Worm (Caenorhabditis elegans): Measurements from ENCODE around the gene eat-2.
A peak's percentile ranks its signal among the peaks of the same experiment; 100 is the strongest.
"Not testable (repeated sequence)": the region's sequence is repeated elsewhere in the genome, so short reads cannot be mapped to it uniquely, and the experiment has no call there.

The eat-2 gene

DNA sequence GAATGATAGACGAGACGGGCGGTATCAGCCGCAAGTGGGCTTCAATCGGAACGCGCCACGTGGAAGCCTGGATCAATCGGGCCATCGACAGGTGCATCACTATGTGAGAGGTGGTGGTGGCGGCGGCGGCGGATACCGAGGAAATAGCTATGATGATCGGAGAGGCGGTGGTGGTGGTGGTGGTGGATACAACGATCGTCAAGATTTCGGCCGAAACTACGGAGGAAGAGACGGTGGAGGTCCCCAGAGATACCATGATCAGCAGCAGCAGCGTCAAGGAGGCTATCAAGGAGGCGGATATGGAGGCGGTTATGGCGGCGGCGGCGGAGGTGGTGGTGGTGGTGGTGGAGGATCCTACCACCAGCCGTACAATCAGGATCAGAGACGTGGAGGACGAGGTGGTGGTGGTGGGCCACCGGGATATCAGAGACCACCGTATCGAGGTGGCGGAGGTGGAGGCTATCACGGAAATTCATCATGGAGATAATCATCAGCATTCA lies 6.0 kb downstream of the eat-2 start:
- TF ChIP-seq him-1 (tag; optimal IDR thresholded peaks at IDR 0.05) (no peak), W03F9.2 (tag; optimal IDR thresholded peaks at IDR 0.05) (no peak), dao-5 (tag; optimal IDR thresholded peaks at IDR 0.05) (no peak)

DNA sequence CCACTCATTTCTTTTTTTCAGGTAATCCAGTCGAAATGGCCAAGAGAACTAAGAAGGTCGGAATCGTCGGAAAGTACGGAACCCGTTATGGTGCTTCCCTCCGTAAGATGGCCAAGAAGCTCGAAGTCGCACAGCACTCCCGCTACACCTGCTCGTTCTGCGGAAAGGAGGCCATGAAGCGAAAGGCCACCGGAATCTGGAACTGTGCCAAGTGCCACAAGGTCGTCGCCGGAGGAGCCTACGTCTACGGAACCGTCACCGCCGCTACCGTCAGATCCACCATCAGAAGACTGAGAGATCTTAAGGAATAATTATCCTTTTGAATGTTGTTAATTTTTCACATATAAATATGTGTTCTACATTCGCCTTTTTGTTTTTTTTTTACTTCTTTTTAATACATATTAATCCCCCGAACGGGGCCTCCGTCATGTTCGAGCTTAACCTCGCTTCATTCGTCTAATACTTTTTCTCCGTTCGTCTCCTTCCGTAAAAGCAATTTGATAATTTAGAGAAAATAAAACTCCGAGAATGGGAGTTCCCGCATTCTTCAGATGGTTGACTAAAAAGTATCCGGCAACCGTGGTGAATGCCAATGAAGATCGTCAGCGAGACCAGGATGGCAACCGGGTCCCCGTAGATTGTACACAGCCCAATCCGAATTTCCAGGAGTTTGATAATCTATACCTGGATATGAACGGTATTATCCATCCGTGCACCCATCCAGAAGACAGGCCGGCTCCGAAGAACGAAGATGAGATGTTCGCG lies 16.0 kb downstream of the eat-2 start, which contains the start of the genes rpl-43 and xrn-2:
Gene rpl-43, plus strand, starts transcription at position 36 of the 765 bp plus-strand sequence.
Gene xrn-2, plus strand, starts transcription at position 510 of the 765 bp plus-strand sequence.
- TF ChIP-seq him-1 (tag; optimal IDR thresholded peaks at IDR 0.05) (no peak), dao-5 (tag; optimal IDR thresholded peaks at IDR 0.05) (peak; percentile 17)

DNA sequence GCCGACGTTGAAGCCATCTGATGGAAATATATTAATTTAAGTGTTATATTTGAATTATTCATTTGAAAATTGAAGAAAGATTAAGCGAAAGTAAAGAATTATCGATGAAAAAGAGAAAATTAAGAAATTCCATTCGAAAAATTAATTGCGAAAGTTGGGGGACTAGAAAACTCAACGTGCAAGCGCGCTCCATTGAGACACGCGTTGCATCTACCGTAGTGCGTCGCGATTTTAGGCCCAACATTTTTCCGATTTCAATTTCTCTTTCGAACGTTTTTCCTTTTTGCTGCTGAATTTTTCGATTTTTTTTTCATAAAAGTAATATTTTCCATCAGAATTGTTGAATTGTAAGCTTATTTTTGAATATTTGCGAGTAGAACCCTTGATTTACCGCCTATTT lies 17.1 kb downstream of the eat-2 start, which contains the start of gene Y48B6A.1:
Gene Y48B6A.1, minus strand, starts transcription at position 17 of the 400 bp plus-strand sequence.
- TF ChIP-seq him-1 (tag; optimal IDR thresholded peaks at IDR 0.05) (peak; percentile 75), W03F9.2 (tag; optimal IDR thresholded peaks at IDR 0.05) (peak; percentile 97), dao-5 (tag; optimal IDR thresholded peaks at IDR 0.05) (no peak)

DNA sequence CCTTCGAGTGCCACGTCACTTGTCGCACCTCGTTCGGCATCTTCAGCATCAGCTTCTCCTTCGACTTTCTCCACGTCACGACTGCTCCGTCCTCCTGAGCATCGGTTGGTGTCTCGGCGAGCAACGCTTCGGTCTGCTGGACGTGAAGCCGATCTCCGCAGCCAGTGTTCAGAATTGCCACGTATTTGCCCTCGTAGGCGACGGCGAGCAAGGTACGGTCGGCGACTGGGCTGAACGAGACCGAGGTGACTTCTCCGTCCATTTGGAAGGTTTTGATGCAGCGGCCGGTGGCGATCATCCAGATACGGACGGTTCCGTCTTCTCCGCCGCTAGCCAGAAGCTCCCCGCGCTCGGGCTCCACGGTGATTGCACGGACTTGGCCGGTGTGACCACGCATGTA lies 19.2 kb downstream of the eat-2 start:
- TF ChIP-seq dao-5 (tag; optimal IDR thresholded peaks at IDR 0.05) (no peak), him-1 (tag; optimal IDR thresholded peaks at IDR 0.05) (no peak), W03F9.2 (tag; optimal IDR thresholded peaks at IDR 0.05) (no peak)

DNA sequence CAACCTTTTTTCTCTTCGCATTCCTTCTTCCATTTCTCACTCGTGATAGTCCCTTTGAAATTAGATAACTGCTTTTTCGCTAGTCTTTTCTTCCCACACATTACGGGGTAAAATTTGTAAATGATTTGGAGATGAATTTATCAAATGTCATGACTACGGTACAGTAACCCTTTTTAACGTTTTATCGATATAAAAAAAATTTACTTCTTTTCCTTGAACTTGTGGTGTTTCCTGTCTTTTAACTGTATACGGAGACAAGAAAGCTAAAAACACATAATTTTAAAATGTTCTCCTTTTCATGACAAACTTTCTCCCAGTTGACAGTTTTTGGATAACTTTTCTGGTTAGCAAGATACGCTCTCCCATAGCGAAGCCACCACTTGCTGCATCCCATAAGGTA lies 21.4 kb downstream of the eat-2 start, which contains the start of gene W03H9.1:
Gene W03H9.1, minus strand, starts transcription at position 101 of the 400 bp plus-strand sequence.
- no peak for TF ChIP-seq him-1 (tag; optimal IDR thresholded peaks at IDR 0.05)
- TF ChIP-seq dao-5 (tag; optimal IDR thresholded peaks at IDR 0.05): no peak
- TF ChIP-seq W03F9.2 (tag; optimal IDR thresholded peaks at IDR 0.05): no peak

DNA sequence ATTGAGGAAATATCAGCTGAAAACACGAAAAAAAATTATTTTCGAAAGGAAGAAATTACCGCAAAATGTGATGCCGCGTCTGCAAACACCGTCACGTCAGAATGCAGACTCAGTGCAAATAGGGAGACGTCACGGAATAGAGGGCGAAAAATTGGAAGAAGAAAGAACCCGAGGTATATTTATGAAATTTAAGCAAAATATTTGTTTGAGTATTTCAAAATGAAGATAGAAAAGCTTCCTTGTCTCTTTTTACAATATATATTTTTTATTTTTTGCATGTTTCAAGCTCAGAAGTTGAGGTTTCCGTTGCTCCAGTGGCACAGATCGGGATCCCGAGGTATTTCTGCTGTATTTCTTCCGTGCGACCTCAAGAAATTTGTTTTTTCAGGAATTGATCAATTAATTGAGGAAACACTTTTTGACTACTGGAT lies 27.6 kb downstream of the eat-2 start, which contains the start of gene W03H9.2:
Gene W03H9.2, minus strand, starts transcription at position 32 of the 431 bp plus-strand sequence.
- TF ChIP-seq W03F9.2 (tag; optimal IDR thresholded peaks at IDR 0.05) (peak; percentile 27), dao-5 (tag; optimal IDR thresholded peaks at IDR 0.05) (no peak), him-1 (tag; optimal IDR thresholded peaks at IDR 0.05) (no peak)

DNA sequence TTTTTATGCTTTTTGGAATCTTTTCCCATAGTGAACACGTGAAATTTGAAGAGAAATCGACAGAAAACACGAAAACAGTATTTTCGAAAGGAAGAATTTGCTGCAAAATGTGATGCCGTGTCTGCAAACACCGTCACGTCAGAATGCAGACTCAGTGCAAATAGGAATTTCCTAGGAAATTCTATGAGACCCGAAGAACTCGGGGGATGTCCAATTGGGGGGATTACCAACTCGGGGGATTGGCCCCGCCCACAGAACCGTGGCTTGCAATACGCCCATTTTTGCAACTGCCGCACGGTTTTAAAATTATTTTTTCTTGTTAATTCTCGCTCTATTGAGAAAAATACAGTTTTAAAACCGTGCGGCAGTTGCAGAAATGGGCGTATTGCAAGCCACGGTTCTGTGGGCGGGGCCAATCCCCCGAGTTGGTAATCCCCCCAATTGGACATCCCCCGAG lies 29.3 kb downstream of the eat-2 start, which contains the start of gene cacn-1:
Gene cacn-1, minus strand, starts transcription at position 51 of the 457 bp plus-strand sequence.
- TF ChIP-seq dao-5, him-1, W03F9.2 (tag; optimal IDR thresholded peaks at IDR 0.05): not testable (repeated sequence)

DNA sequence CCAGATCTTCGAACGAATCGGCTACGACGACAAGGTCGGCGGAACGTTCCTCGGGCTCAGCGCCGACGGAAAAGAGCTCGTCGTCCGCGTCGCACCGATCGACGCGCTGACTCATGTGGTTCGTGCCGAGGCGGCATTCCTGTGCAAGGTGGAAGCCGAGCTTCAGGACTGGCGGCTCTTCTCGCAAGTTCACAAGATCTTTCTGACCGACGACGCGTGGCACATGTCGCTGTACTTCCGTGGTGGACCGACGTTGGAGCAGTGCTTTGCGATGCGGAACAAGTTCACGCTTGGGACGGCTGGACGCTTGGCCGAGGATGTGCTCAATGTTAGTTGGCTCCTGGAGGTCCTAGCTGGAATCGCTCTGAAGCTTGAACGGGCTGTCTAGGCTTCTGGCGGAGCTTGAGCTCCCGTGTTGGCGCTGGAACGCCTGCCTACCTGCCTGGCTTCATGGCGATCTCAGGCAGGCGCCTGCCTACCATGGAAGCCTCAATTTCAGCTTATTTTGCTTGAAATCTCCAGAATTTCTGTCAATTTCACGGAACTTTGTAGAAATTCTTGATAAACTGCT lies 32.5 kb downstream of the eat-2 start:
- TF ChIP-seq dao-5 (tag; optimal IDR thresholded peaks at IDR 0.05): no peak
- TF ChIP-seq him-1 (tag; optimal IDR thresholded peaks at IDR 0.05): no peak
- TF ChIP-seq W03F9.2 (tag; optimal IDR thresholded peaks at IDR 0.05): no peak

DNA sequence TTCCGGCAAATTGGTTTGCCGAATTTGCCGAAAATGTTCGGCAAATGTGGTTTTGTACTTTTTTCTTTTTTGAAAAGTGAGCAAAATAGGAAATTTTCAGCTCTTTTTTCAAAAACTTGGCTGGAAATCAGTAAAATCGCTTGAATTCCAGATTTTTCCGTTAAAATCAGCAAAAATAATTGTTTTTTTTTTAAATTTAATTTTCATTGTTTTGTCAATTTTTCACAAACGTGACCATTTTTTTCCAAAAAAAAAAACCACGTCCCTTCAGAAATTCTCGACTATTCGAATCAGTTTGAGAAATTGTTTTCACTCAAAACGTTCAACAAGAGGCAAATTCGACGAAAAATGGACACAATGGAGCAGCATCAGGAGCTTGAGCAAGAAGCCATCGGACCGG lies 33.9 kb downstream of the eat-2 start, which contains the start of gene K09E4.1:
Gene K09E4.1, plus strand, starts transcription at position 301 of the 400 bp plus-strand sequence.
- TF ChIP-seq dao-5 (tag; optimal IDR thresholded peaks at IDR 0.05): no peak
- no peak for TF ChIP-seq him-1 (tag; optimal IDR thresholded peaks at IDR 0.05)
- TF ChIP-seq W03F9.2 (tag; optimal IDR thresholded peaks at IDR 0.05): no peak

DNA sequence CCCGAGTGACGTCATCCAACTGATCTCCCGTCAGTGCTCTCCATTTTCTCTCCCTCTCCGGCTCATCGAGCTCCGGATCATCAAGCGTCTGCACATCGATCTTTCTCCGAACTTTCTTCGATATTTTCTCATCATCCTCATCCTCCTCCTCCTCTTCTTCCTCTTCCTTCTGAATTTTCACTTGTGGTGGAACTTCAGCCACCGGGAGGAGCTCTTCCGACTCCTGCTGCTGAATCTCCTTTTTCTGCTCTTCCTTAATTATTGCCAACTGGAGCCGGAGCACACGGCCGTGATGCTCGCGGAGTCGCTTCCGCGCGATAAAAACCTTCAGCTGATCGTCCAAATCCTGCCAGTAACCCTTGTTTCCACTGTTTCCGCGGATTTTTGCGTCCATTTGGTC lies 35.2 kb downstream of the eat-2 start:
- no peak for TF ChIP-seq dao-5 (tag; optimal IDR thresholded peaks at IDR 0.05)
- no peak for TF ChIP-seq W03F9.2 (tag; optimal IDR thresholded peaks at IDR 0.05)
- no peak for TF ChIP-seq him-1 (tag; optimal IDR thresholded peaks at IDR 0.05)

DNA sequence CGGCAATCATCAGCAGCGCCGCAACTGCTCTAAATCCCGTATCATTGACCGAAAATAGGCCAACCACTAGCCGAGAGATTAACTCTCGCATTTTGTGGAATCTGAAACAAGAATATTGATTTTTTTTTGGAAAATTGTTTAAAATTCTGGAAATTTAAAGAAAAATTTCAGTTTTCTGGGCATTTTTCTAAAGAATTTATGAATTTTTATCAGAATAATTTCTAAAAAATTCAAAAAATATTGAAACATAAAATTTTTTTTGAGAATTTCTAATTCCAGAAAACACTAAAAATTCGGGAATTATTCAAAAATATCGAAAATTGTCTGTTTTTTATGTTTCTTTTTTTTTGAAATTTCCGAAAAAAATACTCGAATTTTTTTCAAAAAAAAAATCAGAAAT lies 38.7 kb downstream of the eat-2 start, which contains the start of gene algn-3:
Gene algn-3, minus strand, starts transcription at position 101 of the 400 bp plus-strand sequence.
- TF ChIP-seq dao-5 (tag; optimal IDR thresholded peaks at IDR 0.05): no peak
- no peak for TF ChIP-seq W03F9.2 (tag; optimal IDR thresholded peaks at IDR 0.05)
- TF ChIP-seq him-1 (tag; optimal IDR thresholded peaks at IDR 0.05): no peak

DNA sequence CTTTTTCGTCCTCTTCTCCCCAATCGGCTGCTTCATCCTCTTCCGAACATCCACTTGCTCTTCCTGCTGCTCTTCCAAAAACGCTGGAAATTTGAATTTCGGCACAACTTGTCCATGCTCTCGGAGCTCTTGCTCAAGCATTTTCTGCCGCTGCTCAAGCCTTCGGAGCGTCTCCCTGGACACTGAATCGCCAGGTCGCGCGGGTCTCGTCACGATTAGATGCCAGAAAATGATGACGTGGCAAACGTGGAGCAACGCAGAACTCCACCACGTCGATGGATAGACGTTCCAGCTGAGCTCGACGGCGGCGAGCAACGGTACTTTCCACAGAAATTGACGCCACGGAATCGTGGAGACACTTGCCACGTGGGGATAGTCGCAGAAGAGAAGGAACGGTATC lies 42.3 kb downstream of the eat-2 start:
- TF ChIP-seq W03F9.2 (tag; optimal IDR thresholded peaks at IDR 0.05) (no peak), him-1 (tag; optimal IDR thresholded peaks at IDR 0.05) (no peak), dao-5 (tag; optimal IDR thresholded peaks at IDR 0.05) (no peak)

DNA sequence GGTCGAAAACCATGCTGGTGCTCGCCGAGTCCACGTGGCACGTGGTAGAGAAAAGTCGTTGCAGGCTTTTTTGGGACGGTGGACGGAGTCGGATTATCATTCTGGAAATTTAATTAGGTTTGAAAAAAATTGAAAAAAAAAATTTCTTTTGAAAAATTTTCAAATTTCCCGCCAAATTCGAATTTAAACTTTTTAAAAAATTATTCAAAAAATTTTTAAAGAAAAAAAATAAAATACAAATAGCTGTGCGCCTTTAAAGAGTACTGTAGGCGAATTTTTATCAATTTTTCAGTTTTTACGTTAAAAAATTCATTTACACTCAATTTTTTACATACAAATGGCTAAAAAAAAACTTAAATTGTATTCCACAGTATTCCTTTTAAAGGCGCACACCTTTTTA lies 44.6 kb downstream of the eat-2 start, which contains the start of gene K09E4.3:
Gene K09E4.3, minus strand, starts transcription at position 101 of the 400 bp plus-strand sequence.
- no peak for TF ChIP-seq dao-5 (tag; optimal IDR thresholded peaks at IDR 0.05)
- no peak for TF ChIP-seq W03F9.2 (tag; optimal IDR thresholded peaks at IDR 0.05)
- no peak for TF ChIP-seq him-1 (tag; optimal IDR thresholded peaks at IDR 0.05)

All from whole organism, L4/young adult.